Worm (Caenorhabditis elegans) whole organism, L3 larva: ENCODE results near the gene srxa-18.
A peak's percentile ranks its signal among the peaks of the same experiment; 100 is the strongest.

Experiments
- ZK546.5 ChIP-seq: sonication (generic microtip); optimal IDR thresholded peaks from 2 replicates; lab custom pipeline; 2017; ENCODE audit warnings: missing biosample characterization, missing genetic modification characterization
- aly-2 ChIP-seq: fragments of 150-350 bp; optimal IDR thresholded peaks from 2 replicates; lab custom pipeline; 2014; ENCODE audit warnings: missing biosample characterization, missing genetic modification characterization
- ceh-16 ChIP-seq: sonication (generic microtip); optimal IDR thresholded peaks from 2 replicates; lab custom pipeline; 2017; ENCODE audit warnings: missing biosample characterization, missing genetic modification characterization
- ceh-82 ChIP-seq: fragments of 150-350 bp; optimal IDR thresholded peaks from 2 replicates; lab custom pipeline; 2014; ENCODE audit warnings: missing biosample characterization, missing genetic modification characterization
- ceh-9 ChIP-seq: sonication (generic microtip); optimal IDR thresholded peaks from 2 replicates; lab custom pipeline; 2018; ENCODE audit warnings: missing biosample characterization, missing genetic modification characterization
- daf-12 ChIP-seq: fragments of 150-350 bp; optimal IDR thresholded peaks from 2 replicates; lab custom pipeline; 2014; ENCODE audit warnings: missing biosample characterization, missing genetic modification reagents, missing genetic modification characterization
- egl-27 ChIP-seq: sonication (generic microtip); optimal IDR thresholded peaks from 4 replicates; lab custom pipeline; 2017; ENCODE audit warnings: missing biosample characterization, missing genetic modification reagents, missing genetic modification characterization
- egl-5 ChIP-seq: fragments of 150-350 bp; optimal IDR thresholded peaks from 2 replicates; lab custom pipeline; 2017; ENCODE audit warnings: missing biosample characterization, missing genetic modification reagents, missing genetic modification characterization, inconsistent platforms
- elt-1 ChIP-seq: fragments of 150-350 bp; optimal IDR thresholded peaks from 2 replicates; lab custom pipeline; 2014; ENCODE audit warnings: missing biosample characterization, missing genetic modification characterization
- elt-2 ChIP-seq: sonication (generic microtip); optimal IDR thresholded peaks from 2 replicates; lab custom pipeline; 2016; ENCODE audit warnings: missing genetic modification reagents, mild to moderate bottlenecking, missing genetic modification characterization, missing compliant biosample characterization
- eor-1 ChIP-seq, 2 experiments: fragments of 150-350 bp; optimal IDR thresholded peaks; 2 replicates each; lab custom pipeline; 2014 to 2018; ENCODE audit warnings: missing biosample characterization in 2 of 2, missing genetic modification characterization in 2 of 2
- fkh-10 ChIP-seq: sonication (generic microtip); optimal IDR thresholded peaks from 2 replicates; lab custom pipeline; 2017; ENCODE audit warnings: missing biosample characterization, missing genetic modification reagents, missing genetic modification characterization
- fkh-2 ChIP-seq: fragments of 150-350 bp; optimal IDR thresholded peaks from 2 replicates; lab custom pipeline; 2014; ENCODE audit warnings: missing biosample characterization, missing genetic modification reagents, missing genetic modification characterization
- fos-1 ChIP-seq: fragments of 150-350 bp; optimal IDR thresholded peaks from 2 replicates; lab custom pipeline; 2014; ENCODE audit warnings: missing biosample characterization, missing genetic modification characterization
- hmg-11 ChIP-seq: sonication (generic microtip); optimal IDR thresholded peaks from 2 replicates; lab custom pipeline; 2016; ENCODE audit warnings: missing genetic modification characterization, missing compliant biosample characterization
- jun-1 ChIP-seq: fragments of 150-350 bp; optimal IDR thresholded peaks from 2 replicates; lab custom pipeline; 2014; ENCODE audit warnings: missing biosample characterization, missing genetic modification reagents, missing genetic modification characterization
- lin-15B ChIP-seq: fragments of 150-350 bp; optimal IDR thresholded peaks from 2 replicates; lab custom pipeline; 2014; ENCODE audit warnings: missing biosample characterization, missing genetic modification characterization
- lin-39 ChIP-seq: fragments of 150-350 bp; optimal IDR thresholded peaks from 2 replicates; lab custom pipeline; 2018; ENCODE audit warnings: missing biosample characterization, missing genetic modification reagents, missing genetic modification characterization
- lsy-12 ChIP-seq: sonication (generic microtip); optimal IDR thresholded peaks from 2 replicates; lab custom pipeline; 2016; ENCODE audit warnings: mild to moderate bottlenecking, missing genetic modification characterization, missing compliant biosample characterization
- mml-1 ChIP-seq: fragments of 150-350 bp; sonication (generic microtip); optimal IDR thresholded peaks from 3 replicates; lab custom pipeline; 2014; ENCODE audit warnings: missing biosample characterization, missing genetic modification characterization
- nfya-1 ChIP-seq: sonication (generic microtip); optimal IDR thresholded peaks from 2 replicates; lab custom pipeline; 2017; ENCODE audit warnings: missing genetic modification characterization, mild to moderate bottlenecking, missing compliant biosample characterization, antibody characterized with exemption, moderate library complexity; ENCODE audit not compliant: insufficient read depth
- nhr-11 ChIP-seq: fragments of 150-350 bp; optimal IDR thresholded peaks from 2 replicates; lab custom pipeline; 2014; ENCODE audit warnings: missing biosample characterization, missing genetic modification characterization
- nhr-23 ChIP-seq: fragments of 150-350 bp; optimal IDR thresholded peaks from 2 replicates; lab custom pipeline; 2014; ENCODE audit warnings: missing biosample characterization, missing genetic modification reagents, missing genetic modification characterization
- nhr-237 ChIP-seq: fragments of 150-350 bp; optimal IDR thresholded peaks from 2 replicates; lab custom pipeline; 2014; ENCODE audit warnings: missing biosample characterization, missing genetic modification characterization
- nhr-25 ChIP-seq: sonication (generic microtip); optimal IDR thresholded peaks from 2 replicates; lab custom pipeline; 2017; ENCODE audit warnings: missing biosample characterization, missing genetic modification characterization
- nhr-43 ChIP-seq: sonication (generic microtip); optimal IDR thresholded peaks from 2 replicates; lab custom pipeline; 2016; ENCODE audit warnings: mild to moderate bottlenecking, missing genetic modification characterization, missing compliant biosample characterization; ENCODE audit not compliant: poor library complexity, severe bottlenecking
- nhr-67 ChIP-seq: fragments of 150-350 bp; optimal IDR thresholded peaks from 2 replicates; lab custom pipeline; 2014; ENCODE audit warnings: missing biosample characterization, missing genetic modification characterization
- nhr-76 ChIP-seq: fragments of 150-350 bp; sonication (generic microtip); optimal IDR thresholded peaks from 5 replicates; lab custom pipeline; 2014; ENCODE audit warnings: missing biosample characterization, missing genetic modification characterization
- pha-4 ChIP-seq: fragments of 150-350 bp; optimal IDR thresholded peaks from 2 replicates; lab custom pipeline; 2014; ENCODE audit warnings: missing biosample characterization, missing genetic modification reagents, missing genetic modification characterization
- pqm-1 ChIP-seq: fragments of 150-350 bp; optimal IDR thresholded peaks from 2 replicates; lab custom pipeline; 2017; ENCODE audit warnings: missing biosample characterization, missing genetic modification characterization, inconsistent platforms
- skn-1 ChIP-seq: fragments of 150-350 bp; optimal IDR thresholded peaks from 2 replicates; lab custom pipeline; 2014; ENCODE audit warnings: missing biosample characterization, missing genetic modification characterization
- snpc-4 ChIP-seq: fragments of 150-350 bp; optimal IDR thresholded peaks from 2 replicates; lab custom pipeline; 2014; ENCODE audit warnings: missing biosample characterization, missing genetic modification characterization
- tbx-2 ChIP-seq: sonication (generic microtip); optimal IDR thresholded peaks from 2 replicates; lab custom pipeline; 2016; ENCODE audit warnings: mild to moderate bottlenecking, missing genetic modification characterization, missing compliant biosample characterization
- unc-39 ChIP-seq: sonication (generic microtip); optimal IDR thresholded peaks from 4 replicates; lab custom pipeline; 2017; ENCODE audit warnings: missing biosample characterization, missing genetic modification characterization
- unc-62 ChIP-seq: fragments of 150-350 bp; sonication (generic microtip); optimal IDR thresholded peaks from 4 replicates; lab custom pipeline; 2014; ENCODE audit warnings: missing biosample characterization, missing genetic modification reagents, missing genetic modification characterization
- zag-1 ChIP-seq: fragments of 150-350 bp; optimal IDR thresholded peaks from 2 replicates; lab custom pipeline; 2014; ENCODE audit warnings: missing biosample characterization, missing genetic modification characterization
- ztf-11 ChIP-seq: fragments of 150-350 bp; optimal IDR thresholded peaks from 2 replicates; lab custom pipeline; 2014; ENCODE audit warnings: missing biosample characterization, missing genetic modification characterization

The srxa-18 gene

ce11 chrV:10122670-10123069 is 1.9 kb upstream of the srxa-18 start, which contains the start of gene srxa-19:
Gene srxa-19, minus strand, starts transcription at chrV:10122770.
- no peak for TF ChIP-seq ztf-11 (tag; lab: Kevin White, UChicago)
- TF ChIP-seq egl-5 (tag; lab: Kevin White, UChicago) = no peak
- TF ChIP-seq pha-4 = no peak
- TF ChIP-seq unc-62 (GFP tag; lab: Kevin White, UChicago) = no peak
- no peak for TF ChIP-seq ZK546.5 (tag; lab: Kevin White, UChicago)
- no peak for TF ChIP-seq eor-1 (tag; optimal IDR thresholded peaks at IDR 0.05; lab: Kevin White, UChicago)
- no peak for TF ChIP-seq nhr-76
- no peak for TF ChIP-seq egl-27 (tag; lab: Kevin White, UChicago)
- no peak for TF ChIP-seq hmg-11 (tag; lab: Kevin White, UChicago)
- TF ChIP-seq lsy-12 (tag; lab: Kevin White, UChicago) = no peak
- no peak for TF ChIP-seq ceh-9
- no peak for TF ChIP-seq nhr-11
- no peak for TF ChIP-seq elt-1 (tag; lab: Kevin White, UChicago)
- no peak for TF ChIP-seq fkh-10 (GFP tag; lab: Kevin White, UChicago)
- no peak for TF ChIP-seq snpc-4
- no peak for TF ChIP-seq ceh-82 (tag; lab: Kevin White, UChicago)
- no peak for TF ChIP-seq daf-12
- TF ChIP-seq mml-1 (tag; lab: Kevin White, UChicago) = no peak

- TF ChIP-seq aly-2 (tag; lab: Kevin White, UChicago) = no peak
- TF ChIP-seq fkh-10 (GFP tag; lab: Kevin White, UChicago) = no peak
- no peak for TF ChIP-seq nhr-11
- no peak for TF ChIP-seq tbx-2 (tag; lab: Kevin White, UChicago)
- TF ChIP-seq nhr-23 (tag; lab: Kevin White, UChicago) = no peak
- no peak for TF ChIP-seq nhr-237 (tag; lab: Kevin White, UChicago)
- no peak for TF ChIP-seq daf-12
- TF ChIP-seq pqm-1 = no peak
- no peak for TF ChIP-seq fos-1
- TF ChIP-seq egl-5 (tag; lab: Kevin White, UChicago) = no peak
- TF ChIP-seq zag-1 (tag; lab: Kevin White, UChicago) = no peak
- no peak for TF ChIP-seq jun-1
- no peak for TF ChIP-seq nhr-76
- TF ChIP-seq, all 47 proteins: peak for 0
Measured at ce11 chrV:10117465-10117864, 3.3 kb downstream of the srxa-18 start, which contains the start of gene C08B6.5. Gene C08B6.5, plus strand, starts transcription at chrV:10117765.

ce11 chrV:10114329-10114728 is 6.5 kb downstream of the srxa-18 start, which contains the start of gene cht-5:
Gene cht-5, plus strand, starts transcription at chrV:10114629.
- TF ChIP-seq eor-1 (tag; optimal IDR thresholded peaks at IDR 0.05; lab: Kevin White, UChicago) = no peak
- TF ChIP-seq ceh-82 (tag; lab: Kevin White, UChicago) = no peak
- TF ChIP-seq pqm-1 = no peak
- no peak for TF ChIP-seq fos-1

ce11 chrV:10112187-10112586 is 8.6 kb downstream of the srxa-18 start, which contains the start of gene C08B6.3:
Gene C08B6.3, minus strand, starts transcription at chrV:10112287.
- TF ChIP-seq fkh-2 (tag; lab: Kevin White, UChicago) = no peak
- no peak for TF ChIP-seq lsy-12 (tag; lab: Kevin White, UChicago)
- no peak for TF ChIP-seq ceh-16 (tag; lab: Kevin White, UChicago)
- TF ChIP-seq unc-62 (GFP tag; lab: Kevin White, UChicago) = no peak
- TF ChIP-seq unc-39 (tag; lab: Kevin White, UChicago) = no peak
- no peak for TF ChIP-seq ceh-9
- no peak for TF ChIP-seq nhr-43 (tag; lab: Kevin White, UChicago)
- TF ChIP-seq egl-5 (tag; lab: Kevin White, UChicago) = no peak
- no peak for TF ChIP-seq jun-1

ce11 chrV:10111129-10111528 is 9.7 kb downstream of the srxa-18 start:
- no peak for TF ChIP-seq lin-15B (tag; lab: Kevin White, UChicago)
- TF ChIP-seq pqm-1 = peak; percentile 5
- TF ChIP-seq unc-62 (GFP tag; lab: Kevin White, UChicago) = no peak
- no peak for TF ChIP-seq hmg-11 (tag; lab: Kevin White, UChicago)
- no peak for TF ChIP-seq ztf-11 (tag; lab: Kevin White, UChicago)
- no peak for TF ChIP-seq nfya-1 (tag; lab: Kevin White, UChicago)
- no peak for TF ChIP-seq tbx-2 (tag; lab: Kevin White, UChicago)
- TF ChIP-seq ceh-9 = no peak
- TF ChIP-seq elt-2 (tag; lab: Kevin White, UChicago) = peak; percentile 42
- no peak for TF ChIP-seq lin-39 (tag; lab: Kevin White, UChicago)
- no peak for TF ChIP-seq elt-1 (tag; lab: Kevin White, UChicago)
- TF ChIP-seq fkh-2 (tag; lab: Kevin White, UChicago) = no peak
- no peak for TF ChIP-seq nhr-76
- TF ChIP-seq skn-1 = no peak
- no peak for TF ChIP-seq nhr-67 (tag; lab: Kevin White, UChicago)
- no peak for TF ChIP-seq nhr-25 (tag; lab: Kevin White, UChicago)
- TF ChIP-seq pha-4 = peak; percentile 63
